Fruit fly (Drosophila melanogaster): ENCODE measurements around the gene neo.

Gene neo

dm6 chr3R:29867895-29868294, 49.0 kb downstream of the neo start:
- TF ChIP-seq lmd (GFP tag; IDR thresholded peaks at IDR 0.05) (no peak), Eip74EF (GFP tag; optimal IDR thresholded peaks at IDR 0.05) (peak in 1 of 2 experiments; percentile 36), CG17328 (GFP tag; IDR thresholded peaks at IDR 0.05) (no peak), trh (GFP tag; optimal IDR thresholded peaks at IDR 0.05) (no peak), lab (GFP tag; optimal IDR thresholded peaks at IDR 0.05) (no peak), CG8944 (GFP tag; optimal IDR thresholded peaks at IDR 0.05) (no peak), z (GFP tag; IDR thresholded peaks at IDR 0.05) (peak; percentile 93), wek (GFP tag; optimal IDR thresholded peaks at IDR 0.05) (no peak), Trl (optimal IDR thresholded peaks at IDR 0.05) (peak in 1 of 2 experiments; percentile 0), Trl (GFP tag; optimal IDR thresholded peaks at IDR 0.05) (no peak), Pdp1 (GFP tag; optimal IDR thresholded peaks at IDR 0.05) (peak in 1 of 2 experiments; percentile 0), Stat92E (GFP tag; optimal IDR thresholded peaks at IDR 0.05) (no peak), CG1529 (GFP tag; optimal IDR thresholded peaks at IDR 0.05) (no peak), grn (GFP tag; optimal IDR thresholded peaks at IDR 0.05) (peak; percentile 94), ewg (GFP tag; optimal IDR thresholded peaks at IDR 0.05) (no peak), CG42726 (GFP tag; IDR thresholded peaks at IDR 0.05; ENCODE audit: partially characterized antibody) (no peak), cg (GFP tag; optimal IDR thresholded peaks at IDR 0.05) (peak; percentile 25), CG8924 (tag; optimal IDR thresholded peaks at IDR 0.05) (peak; percentile 21), exex (tag; optimal IDR thresholded peaks at IDR 0.05) (peak; percentile 64), Sox102F (GFP tag; optimal IDR thresholded peaks at IDR 0.05) (no peak), Hr3 (GFP tag; optimal IDR thresholded peaks at IDR 0.05) (no peak), CG13296 (GFP tag; optimal IDR thresholded peaks at IDR 0.05) (peak; percentile 25), rib (GFP tag; IDR thresholded peaks at IDR 0.05) (no peak), CG34224 (GFP tag; IDR thresholded peaks at IDR 0.05; ENCODE audit: partially characterized antibody) (peak; percentile 33; the same call in 1 of the 3 replicates), hkb (optimal IDR thresholded peaks at IDR 0.05) (no peak), hkb (GFP tag; IDR thresholded peaks at IDR 0.05) (no peak), chinmo (GFP tag; IDR thresholded peaks at IDR 0.05; ENCODE audit: partially characterized antibody) (peak; percentile 67; the same call in 2 of the 4 replicates), mirr (GFP tag; optimal IDR thresholded peaks at IDR 0.05) (peak; percentile 47)

dm6 chr3R:29868676-29869349, 49.9 kb downstream of the neo start, which contains the start of gene Zip99C:
Gene Zip99C, minus strand, starts transcription at chr3R:29868895.
- TF ChIP-seq CG2129 (GFP tag; IDR thresholded peaks at IDR 0.05; ENCODE audit: partially characterized antibody) (peak; percentile 79; the same call in 1 of the 2 replicates), dan (GFP tag; IDR thresholded peaks at IDR 0.05) (no peak), h (optimal IDR thresholded peaks at IDR 0.05) (no peak), fu2 (GFP tag; optimal IDR thresholded peaks at IDR 0.05) (no peak), CG8281 (tag; optimal IDR thresholded peaks at IDR 0.05) (no peak), gcm2 (GFP tag; optimal IDR thresholded peaks at IDR 0.05) (no peak), CG12155 (GFP tag; optimal IDR thresholded peaks at IDR 0.05) (peak; percentile 80), Hr51 (GFP tag; optimal IDR thresholded peaks at IDR 0.05) (no peak), Dad (GFP tag; optimal IDR thresholded peaks at IDR 0.05) (peak; percentile 2), tx (GFP tag; optimal IDR thresholded peaks at IDR 0.05) (no peak), CG12744 (GFP tag; optimal IDR thresholded peaks at IDR 0.05) (no peak), Lpt (GFP tag; optimal IDR thresholded peaks at IDR 0.05) (no peak), mld (GFP tag; IDR thresholded peaks at IDR 0.05; ENCODE audit: partially characterized antibody) (peak; percentile 81), Dbx (GFP tag; IDR thresholded peaks at IDR 0.05) (peak; percentile 30; the same call in 1 of the 3 replicates), lola (GFP tag; optimal IDR thresholded peaks at IDR 0.05) (peak in 1 of 3 experiments; percentile 50), CoRest (tag; optimal IDR thresholded peaks at IDR 0.05) (peak; percentile 69), CG11085 (GFP tag; IDR thresholded peaks at IDR 0.05) (no peak), Kr (GFP tag; optimal IDR thresholded peaks at IDR 0.05) (no peak), schlank (tag; optimal IDR thresholded peaks at IDR 0.05) (no peak), CG8290 (GFP tag; optimal IDR thresholded peaks at IDR 0.05) (peak; percentile 74), CG8290 (tag; optimal IDR thresholded peaks at IDR 0.05) (peak; percentile 11 to 87), salm (tag; optimal IDR thresholded peaks at IDR 0.05) (no peak), Bdp1 (GFP tag; optimal IDR thresholded peaks at IDR 0.05) (no peak)

All from whole organism, embryonic.